Worm (Caenorhabditis elegans): Measurements from ENCODE around the gene srx-92.
A peak's percentile ranks its signal among the peaks of the same experiment; 100 is the strongest.
"Not testable (repeated sequence)": the region's sequence is repeated elsewhere in the genome, so short reads cannot be mapped to it uniquely, and the experiment has no call there.

srx-92 gene

DNA sequence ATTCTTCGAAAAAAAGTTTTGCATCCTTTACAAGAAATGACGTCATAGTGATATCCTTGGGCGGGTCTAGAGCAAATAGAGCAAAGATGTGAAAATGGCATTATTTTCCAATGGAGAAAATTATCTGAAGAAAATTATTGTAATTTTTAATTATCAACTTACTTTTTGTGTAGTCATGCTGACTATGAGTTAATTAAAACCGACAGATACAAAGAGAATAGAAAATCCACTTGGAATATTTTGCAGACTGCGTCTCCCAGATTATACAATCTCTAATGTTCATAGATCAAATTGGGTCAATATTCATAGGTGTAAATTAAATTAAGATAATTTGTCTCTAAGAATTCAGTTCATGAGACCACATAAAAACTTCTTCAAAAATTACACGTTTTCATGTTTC lies 24.4 kb upstream of the srx-92 start, which contains the start of gene nhr-149:
TSS of gene nhr-149 (minus strand) at position 101 of the 400 bp plus-strand sequence.
- peak; percentile 53 for TF ChIP-seq zip-8 (tag; optimal IDR thresholded peaks at IDR 0.05)
- no peak for TF ChIP-seq ceh-83 (GFP tag; optimal IDR thresholded peaks at IDR 0.05)

DNA sequence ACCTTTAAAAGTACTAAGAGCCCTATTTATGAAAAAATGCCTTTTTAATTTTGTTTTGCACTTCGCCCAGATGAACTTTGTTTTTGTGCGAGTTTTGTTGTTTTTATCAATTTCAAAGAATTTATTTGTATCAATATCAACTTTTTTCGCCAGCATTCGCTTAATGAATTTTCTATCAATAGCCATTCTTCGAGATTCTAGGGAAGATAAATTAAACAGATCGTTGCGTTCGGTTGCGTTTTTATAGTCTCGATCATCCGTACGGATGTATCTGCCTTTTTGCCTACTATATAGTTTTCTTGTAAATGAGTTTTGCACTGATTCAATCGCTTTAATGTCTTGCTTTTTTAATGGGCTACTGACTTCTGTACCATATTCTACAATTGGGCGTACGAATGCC lies 20.3 kb upstream of the srx-92 start, which contains the start of gene nhr-147:
TSS of gene nhr-147 (plus strand) at position 301 of the 400 bp plus-strand sequence.
- TF ChIP-seq nhr-12, lsy-2, zip-8 (tag; optimal IDR thresholded peaks at IDR 0.05): not testable (repeated sequence)

DNA sequence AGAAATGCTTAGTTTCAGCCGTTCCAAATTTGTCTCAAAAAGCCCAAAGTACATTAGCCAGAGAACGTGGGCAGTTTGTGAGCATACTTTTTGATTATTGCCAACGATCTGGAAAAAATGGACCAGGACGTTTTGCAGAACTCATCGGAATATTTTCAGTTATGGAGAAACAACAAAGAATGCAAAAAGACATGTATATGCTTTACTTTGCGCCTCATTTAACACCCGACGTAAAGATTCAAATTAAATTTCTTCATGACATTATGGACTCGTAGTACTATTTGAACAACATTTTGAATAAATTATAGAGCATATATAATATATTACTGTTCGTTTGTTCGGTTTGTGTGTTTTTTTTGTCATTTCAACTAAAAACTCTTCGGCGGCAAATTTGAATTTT lies 18.3 kb upstream of the srx-92 start, which contains the start of gene srh-244:
TSS of gene srh-244 (plus strand) at position 301 of the 400 bp plus-strand sequence.
- TF ChIP-seq ceh-43 (GFP tag; optimal IDR thresholded peaks at IDR 0.05) (no peak), sem-2 (GFP tag; optimal IDR thresholded peaks at IDR 0.05) (no peak), zip-8 (tag; optimal IDR thresholded peaks at IDR 0.05) (no peak), nhr-2 (tag; optimal IDR thresholded peaks at IDR 0.05) (no peak), ces-1 (GFP tag; optimal IDR thresholded peaks at IDR 0.05) (no peak), lin-13 (tag; optimal IDR thresholded peaks at IDR 0.05) (no peak), drap-1 (GFP tag; optimal IDR thresholded peaks at IDR 0.05) (no peak), snpc-4 (tag; optimal IDR thresholded peaks at IDR 0.05) (no peak), ham-2 (GFP tag; optimal IDR thresholded peaks at IDR 0.05) (no peak), elt-1 (tag; optimal IDR thresholded peaks at IDR 0.05; ENCODE audit: borderline replicate concordance, insufficient read depth) (no peak), blmp-1 (tag; optimal IDR thresholded peaks at IDR 0.05) (no peak), flh-1 (GFP tag; optimal IDR thresholded peaks at IDR 0.05) (no peak), pha-4 (tag; optimal IDR thresholded peaks at IDR 0.05) (no peak), tbx-8 (GFP tag; optimal IDR thresholded peaks at IDR 0.05) (no peak), nhr-28 (tag; optimal IDR thresholded peaks at IDR 0.05) (no peak), elt-3 (tag; optimal IDR thresholded peaks at IDR 0.05) (no peak), bed-3 (GFP tag; optimal IDR thresholded peaks at IDR 0.05) (no peak), sptf-1 (tag; optimal IDR thresholded peaks at IDR 0.05) (no peak), lsy-2 (tag; optimal IDR thresholded peaks at IDR 0.05) (no peak)

DNA sequence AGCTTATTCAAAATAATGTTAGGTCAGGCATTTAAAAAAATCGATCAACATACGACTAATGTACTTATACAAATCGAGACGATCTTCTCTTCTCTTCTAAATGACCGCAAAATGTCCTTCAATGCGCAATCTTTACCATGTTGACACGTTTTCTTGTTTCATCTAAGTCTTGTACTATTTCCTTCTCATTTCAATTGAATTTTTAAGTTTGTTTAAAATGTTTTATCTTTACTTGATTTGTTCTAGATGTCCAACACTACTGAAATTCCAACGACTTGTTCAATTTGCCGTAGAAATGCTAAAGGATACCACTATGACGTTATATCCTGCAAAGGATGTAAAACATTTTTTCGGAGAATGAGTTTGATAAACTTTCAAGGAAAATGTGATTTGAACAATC lies 16.8 kb upstream of the srx-92 start, which contains the start of the genes nhr-263 and nhr-148:
TSS of gene nhr-263 (minus strand) at position 101 of the 400 bp plus-strand sequence.
TSS of gene nhr-148 (plus strand) at position 215 of the 400 bp plus-strand sequence.
- TF ChIP-seq snpc-4 (tag; optimal IDR thresholded peaks at IDR 0.05) (no peak), mep-1 (tag; optimal IDR thresholded peaks at IDR 0.05) (no peak), ces-1 (GFP tag; optimal IDR thresholded peaks at IDR 0.05) (no peak), zip-8 (tag; optimal IDR thresholded peaks at IDR 0.05) (no peak), ceh-39 (tag; optimal IDR thresholded peaks at IDR 0.05) (no peak), elt-1 (tag; optimal IDR thresholded peaks at IDR 0.05; ENCODE audit: borderline replicate concordance, insufficient read depth) (no peak), sem-2 (GFP tag; optimal IDR thresholded peaks at IDR 0.05) (no peak), nhr-12 (tag; optimal IDR thresholded peaks at IDR 0.05) (no peak), ham-2 (GFP tag; optimal IDR thresholded peaks at IDR 0.05) (no peak), unc-120 (tag; optimal IDR thresholded peaks at IDR 0.05; ENCODE audit: poor library complexity, severe bottlenecking) (no peak), lin-13 (tag; optimal IDR thresholded peaks at IDR 0.05) (no peak), pha-4 (tag; optimal IDR thresholded peaks at IDR 0.05) (no peak), ceh-43 (GFP tag; optimal IDR thresholded peaks at IDR 0.05) (no peak), blmp-1 (tag; optimal IDR thresholded peaks at IDR 0.05) (no peak)

DNA sequence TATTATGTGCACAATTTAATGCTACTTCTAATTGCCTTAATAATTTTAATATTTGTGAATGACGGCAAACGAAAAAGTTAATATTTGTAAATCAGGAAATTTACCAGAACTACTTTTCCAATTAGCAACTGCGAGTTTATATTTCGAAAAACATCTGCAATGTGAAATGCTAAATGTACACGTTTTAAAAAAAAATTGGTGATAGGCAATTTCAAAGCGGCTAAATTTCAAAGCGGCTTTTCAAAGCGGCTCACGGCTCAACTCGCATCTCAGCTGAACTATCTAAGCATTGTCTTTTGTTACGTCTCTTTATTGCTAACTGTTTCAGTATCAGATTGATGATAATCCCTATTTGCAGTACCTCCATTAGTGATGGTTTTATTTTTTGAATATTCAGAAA lies 14.6 kb upstream of the srx-92 start, which contains the start of gene srh-187:
TSS of gene srh-187 (minus strand) at position 101 of the 400 bp plus-strand sequence.
- TF ChIP-seq nhr-237 (tag; optimal IDR thresholded peaks at IDR 0.05), result no peak

DNA sequence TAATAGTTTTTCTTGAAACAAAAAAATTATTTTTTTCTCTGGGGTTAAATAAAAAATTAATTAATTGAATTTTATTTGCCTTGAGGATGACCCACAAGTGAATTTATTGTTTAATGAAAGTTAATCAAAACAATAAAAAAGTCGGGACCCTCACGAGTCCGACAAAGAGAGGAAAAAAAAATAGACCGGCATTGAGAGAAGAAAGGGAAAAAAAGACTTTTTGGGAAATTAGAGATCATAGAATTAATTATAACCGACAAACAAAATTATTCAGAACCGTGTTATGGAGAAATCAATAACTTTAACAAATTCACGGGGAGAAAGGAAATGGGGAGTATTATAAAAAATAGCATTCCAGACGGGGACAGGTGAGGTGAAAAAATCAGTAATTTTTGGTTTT lies 12.0 kb upstream of the srx-92 start, which contains the start of gene F10G2.7:
TSS of gene F10G2.7 (minus strand) at position 101 of the 400 bp plus-strand sequence.
- not testable (repeated sequence) for TF ChIP-seq hlh-1 (tag; optimal IDR thresholded peaks at IDR 0.05); ham-2 (GFP tag; optimal IDR thresholded peaks at IDR 0.05); ceh-83 (GFP tag; optimal IDR thresholded peaks at IDR 0.05)

DNA sequence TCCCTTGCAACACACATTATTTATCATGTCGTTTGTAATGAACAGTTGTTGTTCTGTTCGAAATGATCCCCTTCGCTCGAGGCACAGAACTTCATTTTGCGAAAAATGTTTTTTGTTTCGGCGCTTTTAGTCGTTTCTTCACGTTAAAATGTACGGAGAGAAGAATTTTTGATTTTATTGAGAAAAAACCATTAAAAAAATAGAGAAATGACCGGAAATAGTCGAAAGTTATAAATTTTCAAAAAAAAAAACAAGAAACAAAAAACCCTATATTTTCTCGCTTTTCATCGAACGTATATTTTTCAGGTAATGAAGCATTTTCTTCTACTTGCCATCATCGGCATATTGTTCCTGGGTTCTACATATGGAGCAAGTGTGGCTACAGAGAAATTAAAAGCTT lies 7.1 kb upstream of the srx-92 start, which contains the start of gene F10G2.1:
TSS of gene F10G2.1 (plus strand) at position 301 of the 400 bp plus-strand sequence.
- TF ChIP-seq hlh-1 (tag; optimal IDR thresholded peaks at IDR 0.05) (peak; percentile 25), blmp-1 (tag; optimal IDR thresholded peaks at IDR 0.05) (no peak)

Data from whole organism, mixed stage, embryonic.